Worm (Caenorhabditis elegans) whole organism, late embryonic: ENCODE measurements around the gene Y37E11B.5.

Source experiments
- C38D4.7 ChIP-seq: fragments of 200-800 bp; sonication (Bioruptor generic); optimal IDR thresholded peaks from 2 replicates; lab custom pipeline; 2018; ENCODE audit warnings: mild to moderate bottlenecking, missing genetic modification characterization, moderate library complexity, missing compliant biosample characterization
- ceh-18 ChIP-seq: sonication (generic microtip); optimal IDR thresholded peaks from 2 replicates; lab custom pipeline; 2016; ENCODE audit warnings: missing genetic modification characterization, missing compliant biosample characterization
- ceh-48 ChIP-seq: sonication (generic microtip); optimal IDR thresholded peaks from 2 replicates; lab custom pipeline; 2016; ENCODE audit warnings: missing genetic modification characterization, inconsistent platforms, missing compliant biosample characterization
- ets-4 ChIP-seq: sonication (generic microtip); optimal IDR thresholded peaks from 2 replicates; lab custom pipeline; 2016; ENCODE audit warnings: missing genetic modification characterization, missing compliant biosample characterization
- hlh-15 ChIP-seq: sonication (generic microtip); optimal IDR thresholded peaks from 2 replicates; lab custom pipeline; 2016; ENCODE audit warnings: missing genetic modification characterization, missing compliant biosample characterization
- nhr-232 ChIP-seq: sonication (generic microtip); optimal IDR thresholded peaks from 2 replicates; lab custom pipeline; 2016; ENCODE audit warnings: missing genetic modification characterization, missing compliant biosample characterization
- pros-1 ChIP-seq: fragments of 150-350 bp; optimal IDR thresholded peaks from 2 replicates; lab custom pipeline; 2014; ENCODE audit warnings: missing biosample characterization, missing genetic modification reagents, missing genetic modification characterization
- rnt-1 ChIP-seq: sonication (generic microtip); optimal IDR thresholded peaks from 2 replicates; lab custom pipeline; 2016; ENCODE audit warnings: missing genetic modification characterization, missing compliant biosample characterization
- zip-5 ChIP-seq: sonication (generic microtip); optimal IDR thresholded peaks from 2 replicates; lab custom pipeline; 2016; ENCODE audit warnings: missing genetic modification characterization, missing compliant biosample characterization

ce11 chrIV:3557331-3557730 lies 41.0 kb downstream of the Y37E11B.5 start, which contains the start of gene osm-9:
- TF ChIP-seq nhr-232 (tag; lab: Kevin White, UChicago) (no peak), zip-5 (no peak), ets-4 (tag; lab: Kevin White, UChicago) (no peak), ceh-18 (tag; lab: Kevin White, UChicago) (no peak), pros-1 (no peak), rnt-1 (no peak), ceh-48 (tag; lab: Kevin White, UChicago) (no peak), C38D4.7 (GFP tag; lab: Kevin White, UChicago) (no peak), hlh-15 (no peak)
